Fruit fly (Drosophila melanogaster) whole organism, embryonic: ENCODE measurements around the gene Tmtc4.

Experiments
- Ada2b ChIP-seq: fragments of 200-800 bp; sonication (Bioruptor generic); IDR thresholded peaks from 2 replicates; pipeline ENCODE4 v1.3.6; 2022; ENCODE audit warnings: missing biosample characterization, missing genetic modification characterization
- Awh ChIP-seq: fragments of 200-800 bp; sonication (Bioruptor generic); IDR thresholded peaks from 2 replicates; pipeline ENCODE4, ENCODE4 v1.3.6; 2022; ENCODE audit warnings: missing biosample characterization, missing genetic modification characterization
- CG10543 ChIP-seq: fragments of 200-800 bp; sonication (Bioruptor generic); optimal IDR thresholded peaks from 3 replicates; lab custom pipeline; 2017; ENCODE audit warnings: missing biosample characterization, mild to moderate bottlenecking, missing genetic modification characterization, moderate library complexity
- CG10959 ChIP-seq: fragments of 200-800 bp; sonication (Bioruptor generic); IDR thresholded peaks from 2 replicates; pipeline ENCODE4 v1.3.6; 2022; ENCODE audit warnings: missing biosample characterization, missing genetic modification characterization
- CG11398 ChIP-seq: fragments of 200-800 bp; sonication (Bioruptor generic); optimal IDR thresholded peaks from 2 replicates; lab custom pipeline; 2016; ENCODE audit warnings: missing biosample characterization, missing genetic modification characterization
- CG12219 ChIP-seq: fragments of 200-800 bp; sonication (Bioruptor generic); optimal IDR thresholded peaks from 3 replicates; lab custom pipeline; 2018; ENCODE audit warnings: missing biosample characterization, mild to moderate bottlenecking, missing genetic modification characterization
- CG1647 ChIP-seq: fragments of 200-800 bp; sonication (Bioruptor generic); optimal IDR thresholded peaks from 3 replicates; lab custom pipeline; 2016; ENCODE audit warnings: missing biosample characterization, missing genetic modification characterization
- CG18011 ChIP-seq: fragments of 200-800 bp; sonication (Bioruptor generic); optimal IDR thresholded peaks from 2 replicates; lab custom pipeline; 2017; ENCODE audit warnings: missing biosample characterization, missing genetic modification characterization, mild to moderate bottlenecking, moderate library complexity, missing genotype
- CG2116 ChIP-seq: fragments of 200-800 bp; sonication (Bioruptor generic); optimal IDR thresholded peaks from 3 replicates; lab custom pipeline; 2018; ENCODE audit warnings: missing biosample characterization, mild to moderate bottlenecking, missing genetic modification characterization
- CG2120 ChIP-seq: fragments of 200-800 bp; sonication (Bioruptor generic); optimal IDR thresholded peaks from 3 replicates; lab custom pipeline; 2016; ENCODE audit warnings: missing biosample characterization, missing genetic modification characterization
- CG2875 ChIP-seq: fragments of 200-800 bp; sonication (Bioruptor generic); optimal IDR thresholded peaks from 2 replicates; lab custom pipeline; 2017; ENCODE audit warnings: missing biosample characterization, mild to moderate bottlenecking, missing genetic modification characterization, missing genetic modification reagents
- CG3065 ChIP-seq: fragments of 200-800 bp; sonication (Bioruptor generic); optimal IDR thresholded peaks from 2 replicates; lab custom pipeline; 2016; ENCODE audit warnings: missing biosample characterization, missing genetic modification characterization
- CG34376 ChIP-seq: fragments of 200-800 bp; sonication (Bioruptor generic); optimal IDR thresholded peaks from 2 replicates; lab custom pipeline; 2018; ENCODE audit warnings: missing biosample characterization, mild to moderate bottlenecking, missing genetic modification characterization
- CG3726 ChIP-seq: fragments of 200-800 bp; sonication (Bioruptor generic); IDR thresholded peaks from 3 replicates; pipeline ENCODE4, ENCODE4 v1.3.6; 2022; ENCODE audit warnings: missing biosample characterization, missing genetic modification characterization
- CG4282 ChIP-seq: fragments of 200-800 bp; sonication (Bioruptor generic); optimal IDR thresholded peaks from 2 replicates; lab custom pipeline; 2016; ENCODE audit warnings: missing biosample characterization, missing genetic modification characterization
- CG4328 ChIP-seq: fragments of 200-800 bp; sonication (Bioruptor generic); optimal IDR thresholded peaks from 3 replicates; lab custom pipeline; 2017; ENCODE audit warnings: missing biosample characterization, missing genetic modification reagents, missing genetic modification characterization
- CG7786 ChIP-seq: fragments of 200-800 bp; sonication (Bioruptor generic); optimal IDR thresholded peaks from 2 replicates; lab custom pipeline; 2016; ENCODE audit warnings: missing biosample characterization, missing genetic modification characterization
- CG8388 ChIP-seq: fragments of 200-800 bp; sonication (Bioruptor generic); optimal IDR thresholded peaks from 2 replicates; lab custom pipeline; 2019; ENCODE audit warnings: missing biosample characterization, mild to moderate bottlenecking, missing genetic modification characterization, moderate library complexity
- Doc3 ChIP-seq: fragments of 200-800 bp; sonication (Bioruptor generic); IDR thresholded peaks from 3 replicates; pipeline ENCODE4 v1.3.6; 2022; ENCODE audit warnings: missing biosample characterization, missing genetic modification characterization; ENCODE audit not compliant: partially characterized antibody
- Dref ChIP-seq: fragments of 200-800 bp; sonication (Bioruptor generic); IDR thresholded peaks from 2 replicates; pipeline ENCODE4 v1.3.6; 2022; ENCODE audit warnings: missing biosample characterization, missing genetic modification characterization
- Ets97D ChIP-seq: fragments of 200-800 bp; sonication (Bioruptor generic); optimal IDR thresholded peaks from 3 replicates; lab custom pipeline; 2016; ENCODE audit warnings: missing biosample characterization, missing genetic modification characterization
- HLH4C ChIP-seq: fragments of 200-800 bp; sonication (Bioruptor generic); IDR thresholded peaks from 3 replicates; pipeline ENCODE4 v1.3.6; 2022; ENCODE audit warnings: missing biosample characterization, missing genetic modification characterization; ENCODE audit not compliant: partially characterized antibody
- Hmr ChIP-seq: fragments of 200-800 bp; sonication (Bioruptor generic); optimal IDR thresholded peaks from 3 replicates; lab custom pipeline; 2017; ENCODE audit warnings: mild to moderate bottlenecking, missing biosample characterization, missing genetic modification reagents, missing genetic modification characterization
- Jarid2 ChIP-seq: fragments of 200-800 bp; sonication (Bioruptor generic); optimal IDR thresholded peaks from 3 replicates; lab custom pipeline; 2017; ENCODE audit warnings: mild to moderate bottlenecking, missing biosample characterization, missing genetic modification reagents, missing genetic modification characterization
- Nf-YA ChIP-seq: fragments of 200-800 bp; sonication (Bioruptor generic); IDR thresholded peaks from 2 replicates; pipeline ENCODE4 v1.3.6; 2022; ENCODE audit warnings: missing biosample characterization, missing genetic modification characterization
- Nf-YC ChIP-seq: fragments of 200-800 bp; optimal IDR thresholded peaks from 3 replicates; lab custom pipeline; 2019; ENCODE audit warnings: missing biosample characterization, mild to moderate bottlenecking, missing genetic modification characterization, moderate library complexity
- Opbp ChIP-seq: fragments of 200-800 bp; sonication (Bioruptor generic); IDR thresholded peaks from 3 replicates; pipeline ENCODE4 v1.3.6; 2022; ENCODE audit warnings: missing biosample characterization, missing genetic modification characterization; ENCODE audit not compliant: partially characterized antibody
- Optix ChIP-seq: fragments of 200-800 bp; sonication (Bioruptor generic); IDR thresholded peaks from 3 replicates; pipeline ENCODE4 v1.3.6; 2022; ENCODE audit warnings: missing biosample characterization, missing genetic modification characterization
- Sry-δ ChIP-seq: fragments of 200-800 bp; sonication (Bioruptor generic); optimal IDR thresholded peaks from 2 replicates; lab custom pipeline; 2016; ENCODE audit warnings: missing biosample characterization, missing genetic modification characterization
- Trl ChIP-seq, 3 experiments: fragments of >200 bp in 2 of 3; fragments of 200-800 bp in 1 of 3; sonication (Bioruptor generic) in 1 of 3; optimal IDR thresholded peaks; 2 replicates in 1 of 3; 3 replicates in 2 of 3; lab custom pipeline; 2016 to 2017; ENCODE audit warnings: missing biosample characterization in 1 of 3, missing genetic modification characterization in 1 of 3
- ap ChIP-seq: fragments of 200-800 bp; sonication (Bioruptor generic); IDR thresholded peaks from 2 replicates; pipeline ENCODE4 v1.3.6; 2022; ENCODE audit warnings: missing biosample characterization, missing genetic modification characterization
- ato ChIP-seq: fragments of 200-800 bp; sonication (Bioruptor generic); IDR thresholded peaks from 2 replicates; pipeline ENCODE4 v1.3.6; 2022; ENCODE audit warnings: missing biosample characterization, missing genetic modification characterization; ENCODE audit not compliant: partially characterized antibody
- bowl ChIP-seq: fragments of 200-800 bp; sonication (Bioruptor generic); IDR thresholded peaks from 2 replicates; pipeline ENCODE4 v1.3.6; 2022; ENCODE audit warnings: missing biosample characterization, missing genetic modification characterization
- dan ChIP-seq: fragments of 200-800 bp; sonication (Bioruptor generic); IDR thresholded peaks from 2 replicates; pipeline ENCODE4 v1.3.6; 2022; ENCODE audit warnings: missing biosample characterization, missing genetic modification characterization
- dmrt99B ChIP-seq: fragments of 200-800 bp; sonication (Bioruptor generic); optimal IDR thresholded peaks from 2 replicates; lab custom pipeline; 2018; ENCODE audit warnings: missing biosample characterization, mild to moderate bottlenecking, missing genetic modification characterization, moderate library complexity
- dpn ChIP-seq, 2 experiments: fragments of 200-800 bp; sonication (Bioruptor generic); optimal IDR thresholded peaks; 3 replicates each; lab custom pipeline; 2016; ENCODE audit warnings: missing biosample characterization in 2 of 2, missing genetic modification characterization in 2 of 2
- eve ChIP-seq, 2 experiments: fragments of >200 bp; optimal IDR thresholded peaks; 2 replicates each; lab custom pipeline; 2017; ENCODE audit warnings: missing biosample characterization in 2 of 2, missing genetic modification characterization in 2 of 2
- gem ChIP-seq: fragments of 200-800 bp; sonication (Bioruptor generic); optimal IDR thresholded peaks from 2 replicates; lab custom pipeline; 2019; ENCODE audit warnings: missing biosample characterization, mild to moderate bottlenecking, missing genetic modification characterization, moderate library complexity
- gfzf ChIP-seq: fragments of 200-800 bp; sonication (Bioruptor generic); optimal IDR thresholded peaks from 2 replicates; lab custom pipeline; 2016; ENCODE audit warnings: missing biosample characterization, mild to moderate bottlenecking, missing genetic modification characterization, moderate library complexity
- her ChIP-seq: fragments of 200-800 bp; sonication (Bioruptor generic); optimal IDR thresholded peaks from 2 replicates; lab custom pipeline; 2016; ENCODE audit warnings: missing biosample characterization, missing genetic modification characterization
- inv ChIP-seq: fragments of 200-800 bp; sonication (Bioruptor generic); IDR thresholded peaks from 2 replicates; pipeline ENCODE4 v1.3.6; 2022; ENCODE audit warnings: missing biosample characterization, missing genetic modification characterization; ENCODE audit not compliant: partially characterized antibody
- jumu ChIP-seq: fragments of 200-800 bp; sonication (Bioruptor generic); optimal IDR thresholded peaks from 3 replicates; lab custom pipeline; 2016; ENCODE audit warnings: missing biosample characterization, missing genetic modification characterization
- lilli ChIP-seq: fragments of 200-800 bp; sonication (Bioruptor generic); optimal IDR thresholded peaks from 3 replicates; lab custom pipeline; 2016; ENCODE audit warnings: missing biosample characterization, missing genetic modification characterization
- odd ChIP-seq: fragments of 200-800 bp; sonication (Bioruptor generic); optimal IDR thresholded peaks from 2 replicates; lab custom pipeline; 2017; ENCODE audit warnings: missing biosample characterization, mild to moderate bottlenecking, missing genetic modification characterization
- onecut ChIP-seq: fragments of 200-800 bp; sonication (Bioruptor generic); IDR thresholded peaks from 2 replicates; pipeline ENCODE4 v1.3.6; 2022; ENCODE audit warnings: missing biosample characterization, missing genetic modification characterization
- peb ChIP-seq: fragments of 200-800 bp; sonication (Bioruptor generic); IDR thresholded peaks from 2 replicates; pipeline ENCODE4 v1.3.6; 2022; ENCODE audit warnings: missing biosample characterization, missing genetic modification characterization
- pros ChIP-seq: fragments of 200-800 bp; sonication (Bioruptor generic); optimal IDR thresholded peaks from 3 replicates; lab custom pipeline; 2019; ENCODE audit warnings: missing biosample characterization, mild to moderate bottlenecking, missing genetic modification characterization, moderate library complexity
- row ChIP-seq: fragments of 200-800 bp; sonication (Bioruptor generic); IDR thresholded peaks from 3 replicates; pipeline ENCODE4 v1.3.6; 2022; ENCODE audit warnings: missing biosample characterization, missing genetic modification characterization
- slbo ChIP-seq: fragments of 200-800 bp; sonication (Bioruptor generic); IDR thresholded peaks from 2 replicates; pipeline ENCODE4 v1.3.6; 2022; ENCODE audit warnings: missing biosample characterization, missing genetic modification characterization
- tll ChIP-seq, 2 experiments: fragments of 200-800 bp in 1 of 2; fragments of >200 bp in 1 of 2; sonication (Bioruptor generic) in 1 of 2; optimal IDR thresholded peaks; 2 replicates each; lab custom pipeline; 2017 to 2019; ENCODE audit warnings: missing biosample characterization in 2 of 2, missing genetic modification characterization in 2 of 2, mild to moderate bottlenecking in 1 of 2, moderate library complexity in 1 of 2

Tmtc4 gene

dm6 chr3R:15332994-15333393 lies 18.0 kb upstream of the Tmtc4 start, which contains the start of the genes Fkbp39 and Cyfip (continued):
- peak; percentile 44; the same call in 2 of the 3 replicates for TF ChIP-seq row
- peak; percentile 59 for TF ChIP-seq inv (GFP tag; lab: Robert Waterston, UW)
- TF ChIP-seq CG1647 (GFP tag; lab: Kevin White, UChicago): peak; percentile 29
- TF ChIP-seq pros (GFP tag; lab: Kevin White, UChicago): no peak
- no peak for TF ChIP-seq dan (GFP tag; lab: Robert Waterston, UW)
- peak in 1 of 2 experiments; percentile 11 for TF ChIP-seq tll (GFP tag; optimal IDR thresholded peaks at IDR 0.05; lab: Kevin White, UChicago)
- peak; percentile 34 for TF ChIP-seq CG7786 (GFP tag; lab: Kevin White, UChicago)
- TF ChIP-seq CG10543 (GFP tag; lab: Kevin White, UChicago): peak; percentile 44
- TF ChIP-seq dmrt99B: no peak
- no peak for TF ChIP-seq Nf-YA (GFP tag; lab: Robert Waterston, UW)
- TF ChIP-seq Optix (GFP tag; lab: Robert Waterston, UW): peak; percentile 55; the same call in 1 of the 3 replicates
- TF ChIP-seq onecut (GFP tag; lab: Robert Waterston, UW): peak; percentile 46
- no peak for TF ChIP-seq CG3726
- TF ChIP-seq peb (GFP tag; lab: Robert Waterston, UW): no peak
- no peak for TF ChIP-seq Trl (optimal IDR thresholded peaks at IDR 0.05; lab: Kevin White, UChicago)
- peak; percentile 74 for TF ChIP-seq Trl (GFP tag; optimal IDR thresholded peaks at IDR 0.05; lab: Kevin White, UChicago)
- TF ChIP-seq Ets97D (GFP tag; lab: Kevin White, UChicago): peak; percentile 95
- TF ChIP-seq her (GFP tag; lab: Kevin White, UChicago): peak; percentile 71
- peak; percentile 87 for TF ChIP-seq jumu (GFP tag; lab: Kevin White, UChicago)
- no peak for TF ChIP-seq ap
- TF ChIP-seq gfzf (GFP tag; lab: Kevin White, UChicago): peak; percentile 98
- TF ChIP-seq Awh (GFP tag; lab: Robert Waterston, UW): no peak
- peak; percentile 99 for TF ChIP-seq Dref (GFP tag; lab: Robert Waterston, UW)
- TF ChIP-seq dpn (GFP tag; optimal IDR thresholded peaks at IDR 0.05; lab: Kevin White, UChicago): peak; percentile 41 to 57
- peak; percentile 83 for TF ChIP-seq Opbp (GFP tag; lab: Robert Waterston, UW)
- TF ChIP-seq CG2116 (GFP tag; lab: Kevin White, UChicago): peak; percentile 89
- TF ChIP-seq Sry-δ (GFP tag; lab: Kevin White, UChicago): peak; percentile 100
- no peak for TF ChIP-seq CG8388
- no peak for TF ChIP-seq odd
- peak; percentile 64 for TF ChIP-seq Doc3 (GFP tag; lab: Robert Waterston, UW)
- no peak for TF ChIP-seq Ada2b (GFP tag; lab: Robert Waterston, UW)
- no peak for TF ChIP-seq CG11398 (GFP tag; lab: Kevin White, UChicago)
- peak; percentile 80 for TF ChIP-seq HLH4C (GFP tag; lab: Robert Waterston, UW)
- TF ChIP-seq CG3065: no peak
- peak; percentile 71 for TF ChIP-seq CG2120 (GFP tag; lab: Kevin White, UChicago)
- peak; percentile 78 for TF ChIP-seq Hmr (GFP tag; lab: Kevin White, UChicago)
- TF ChIP-seq CG34376 (GFP tag; lab: Kevin White, UChicago): peak; percentile 15
- peak; percentile 47 for TF ChIP-seq CG18011 (GFP tag; lab: Kevin White, UChicago)
- TF ChIP-seq eve (GFP tag; optimal IDR thresholded peaks at IDR 0.05; lab: Kevin White, UChicago): no peak
- TF ChIP-seq gem (tag; lab: Kevin White, UChicago): no peak
- peak; percentile 35 for TF ChIP-seq CG4282 (GFP tag; lab: Kevin White, UChicago)
- no peak for TF ChIP-seq Jarid2 (GFP tag; lab: Kevin White, UChicago)
- TF ChIP-seq ato (GFP tag; lab: Robert Waterston, UW): peak; percentile 67
- no peak for TF ChIP-seq bowl
- TF ChIP-seq CG12219 (GFP tag; lab: Kevin White, UChicago): no peak
- TF ChIP-seq lilli (GFP tag; lab: Kevin White, UChicago): peak; percentile 74
- TF ChIP-seq CG10959: no peak
- TF ChIP-seq slbo: peak; percentile 76
- no peak for TF ChIP-seq CG2875 (GFP tag; lab: Kevin White, UChicago)
- TF ChIP-seq Nf-YC (tag; lab: Kevin White, UChicago): no peak
- TF ChIP-seq CG4328: no peak
